Worm (Caenorhabditis elegans) whole organism, mixed stage, embryonic: ENCODE data around the gene R12B2.13.
A peak's percentile ranks its signal among the peaks of the same experiment; 100 is the strongest.

Experiments used
- M03D4.4 ChIP-seq: sonication (generic microtip); optimal IDR thresholded peaks from 2 replicates; lab custom pipeline; 2017; ENCODE audit warnings: mild to moderate bottlenecking, missing genetic modification characterization, missing compliant biosample characterization
- bed-3 ChIP-seq: fragments of 200-800 bp; sonication (Bioruptor generic); optimal IDR thresholded peaks from 3 replicates; lab custom pipeline; 2018; ENCODE audit warnings: mild to moderate bottlenecking, missing genetic modification characterization, moderate library complexity, missing compliant biosample characterization
- blmp-1 ChIP-seq: fragments of 150-350 bp; optimal IDR thresholded peaks from 2 replicates; lab custom pipeline; 2014; ENCODE audit warnings: missing biosample characterization, missing genetic modification characterization
- ceh-39 ChIP-seq: fragments of 150-350 bp; optimal IDR thresholded peaks from 2 replicates; lab custom pipeline; 2014; ENCODE audit warnings: missing biosample characterization, missing genetic modification characterization
- ceh-83 ChIP-seq: fragments of 200-800 bp; sonication (Bioruptor generic); optimal IDR thresholded peaks from 2 replicates; lab custom pipeline; 2018; ENCODE audit warnings: mild to moderate bottlenecking, missing genetic modification characterization, missing compliant biosample characterization
- ces-1 ChIP-seq: fragments of 150-350 bp; optimal IDR thresholded peaks from 2 replicates; lab custom pipeline; 2014; ENCODE audit warnings: missing biosample characterization, missing genetic modification reagents, missing genetic modification characterization
- cnd-1 ChIP-seq: fragments of 200-800 bp; sonication (Bioruptor generic); optimal IDR thresholded peaks from 2 replicates; lab custom pipeline; 2018; ENCODE audit warnings: mild to moderate bottlenecking, missing genetic modification characterization, missing compliant biosample characterization
- drap-1 ChIP-seq: fragments of 200-800 bp; sonication (Bioruptor generic); optimal IDR thresholded peaks from 3 replicates; lab custom pipeline; 2018; ENCODE audit warnings: mild to moderate bottlenecking, missing genetic modification characterization, missing compliant biosample characterization
- elt-1 ChIP-seq: sonication (generic microtip); optimal IDR thresholded peaks from 2 replicates; lab custom pipeline; 2017; ENCODE audit warnings: missing genetic modification characterization, mild to moderate bottlenecking, missing compliant biosample characterization, antibody characterized with exemption, moderate library complexity, borderline replicate concordance; ENCODE audit not compliant: insufficient read depth
- elt-3 ChIP-seq: fragments of 150-350 bp; optimal IDR thresholded peaks from 2 replicates; lab custom pipeline; 2014; ENCODE audit warnings: missing biosample characterization, missing genetic modification characterization
- flh-1 ChIP-seq: fragments of 200-800 bp; sonication (Bioruptor generic); optimal IDR thresholded peaks from 2 replicates; lab custom pipeline; 2018; ENCODE audit warnings: mild to moderate bottlenecking, missing genetic modification characterization, moderate library complexity, missing compliant biosample characterization
- ham-2 ChIP-seq: fragments of 200-800 bp; sonication (Bioruptor generic); optimal IDR thresholded peaks from 2 replicates; lab custom pipeline; 2018; ENCODE audit warnings: mild to moderate bottlenecking, missing genetic modification characterization, missing compliant biosample characterization
- lin-13 ChIP-seq: fragments of 150-350 bp; optimal IDR thresholded peaks from 2 replicates; lab custom pipeline; 2014; ENCODE audit warnings: missing biosample characterization, missing genetic modification characterization
- lin-32 ChIP-seq: fragments of 200-800 bp; sonication (Bioruptor generic); optimal IDR thresholded peaks from 2 replicates; lab custom pipeline; 2018; ENCODE audit warnings: mild to moderate bottlenecking, missing genetic modification characterization, missing compliant biosample characterization
- mab-5 ChIP-seq: fragments of 150-350 bp; optimal IDR thresholded peaks from 2 replicates; lab custom pipeline; 2014; ENCODE audit warnings: missing biosample characterization, missing genetic modification characterization
- mep-1 ChIP-seq: fragments of 150-350 bp; optimal IDR thresholded peaks from 2 replicates; lab custom pipeline; 2017; ENCODE audit warnings: missing biosample characterization, missing genetic modification reagents, missing genetic modification characterization, inconsistent platforms
- mls-2 ChIP-seq: sonication (generic microtip); optimal IDR thresholded peaks from 2 replicates; lab custom pipeline; 2016; ENCODE audit warnings: mild to moderate bottlenecking, missing genetic modification characterization, moderate library complexity, missing compliant biosample characterization
- nhr-12 ChIP-seq: fragments of 150-350 bp; optimal IDR thresholded peaks from 2 replicates; lab custom pipeline; 2014; ENCODE audit warnings: missing biosample characterization, missing genetic modification characterization
- nhr-2 ChIP-seq: fragments of 150-350 bp; optimal IDR thresholded peaks from 2 replicates; lab custom pipeline; 2014; ENCODE audit warnings: missing biosample characterization, missing genetic modification characterization
- nhr-237 ChIP-seq: fragments of 150-350 bp; optimal IDR thresholded peaks from 2 replicates; lab custom pipeline; 2014; ENCODE audit warnings: missing biosample characterization, missing genetic modification characterization
- nhr-28 ChIP-seq: fragments of 150-350 bp; optimal IDR thresholded peaks from 2 replicates; lab custom pipeline; 2014; ENCODE audit warnings: missing biosample characterization, missing genetic modification characterization
- nhr-76 ChIP-seq: sonication (generic microtip); optimal IDR thresholded peaks from 2 replicates; lab custom pipeline; 2017; ENCODE audit warnings: missing biosample characterization, missing genetic modification characterization
- pha-4 ChIP-seq: fragments of 150-350 bp; optimal IDR thresholded peaks from 2 replicates; lab custom pipeline; 2018; ENCODE audit warnings: missing biosample characterization, missing genetic modification reagents, missing genetic modification characterization
- sem-2 ChIP-seq: fragments of 200-800 bp; sonication (Bioruptor generic); optimal IDR thresholded peaks from 2 replicates; lab custom pipeline; 2018; ENCODE audit warnings: mild to moderate bottlenecking, missing genetic modification characterization, missing compliant biosample characterization
- snpc-4 ChIP-seq: fragments of 150-350 bp; optimal IDR thresholded peaks from 2 replicates; lab custom pipeline; 2014; ENCODE audit warnings: missing biosample characterization, missing genetic modification characterization
- unc-120 ChIP-seq: sonication (generic microtip); optimal IDR thresholded peaks from 2 replicates; lab custom pipeline; 2017; ENCODE audit warnings: missing genetic modification characterization, missing compliant biosample characterization; ENCODE audit not compliant: poor library complexity, severe bottlenecking
- unc-39 ChIP-seq: fragments of 150-350 bp; optimal IDR thresholded peaks from 2 replicates; lab custom pipeline; 2014; ENCODE audit warnings: missing biosample characterization, missing genetic modification characterization
- unc-62 ChIP-seq: fragments of 150-350 bp; optimal IDR thresholded peaks from 2 replicates; lab custom pipeline; 2014; ENCODE audit warnings: missing biosample characterization, missing genetic modification reagents, missing genetic modification characterization
- zip-8 ChIP-seq: fragments of 150-350 bp; optimal IDR thresholded peaks from 2 replicates; lab custom pipeline; 2014; ENCODE audit warnings: missing biosample characterization, missing genetic modification characterization
- ztf-11 ChIP-seq: fragments of 150-350 bp; optimal IDR thresholded peaks from 2 replicates; lab custom pipeline; 2014; ENCODE audit warnings: missing biosample characterization, missing genetic modification characterization

The R12B2.13 gene

ce11 chrIII:5876867-5877641 is 43.8 kb upstream of the R12B2.13 start:
- TF ChIP-seq nhr-237 (no peak), mls-2 (tag; lab: Kevin White, UChicago) (no peak), flh-1 (GFP tag; lab: Kevin White, UChicago) (no peak), M03D4.4 (tag; lab: Kevin White, UChicago) (no peak), nhr-12 (tag; lab: Kevin White, UChicago) (no peak), sem-2 (no peak), ceh-39 (no peak), blmp-1 (tag; lab: Kevin White, UChicago) (no peak)
- TF ChIP-seq, all 35 proteins: peak for 0

ce11 chrIII:5876140-5876675 is 42.9 kb upstream of the R12B2.13 start, which contains the start of gene aldo-2:
Gene aldo-2, minus strand, starts transcription at chrIII:5876625.
- no peak for TF ChIP-seq bed-3
- TF ChIP-seq blmp-1 (tag; lab: Kevin White, UChicago), result no peak
- TF ChIP-seq unc-62 (GFP tag; lab: Kevin White, UChicago), result no peak
- TF ChIP-seq M03D4.4 (tag; lab: Kevin White, UChicago), result no peak
- TF ChIP-seq ceh-83 (GFP tag; lab: Kevin White, UChicago), result no peak
- TF ChIP-seq ztf-11, result no peak
- no peak for TF ChIP-seq unc-120 (tag; lab: Kevin White, UChicago)
- no peak for TF ChIP-seq nhr-12 (tag; lab: Kevin White, UChicago)
- no peak for TF ChIP-seq pha-4 (tag; lab: Kevin White, UChicago)
- no peak for TF ChIP-seq snpc-4 (tag; lab: Kevin White, UChicago)
- TF ChIP-seq nhr-2 (tag; lab: Kevin White, UChicago), result no peak
- TF ChIP-seq elt-1 (tag; lab: Kevin White, UChicago), result no peak
- TF ChIP-seq ham-2 (GFP tag; lab: Kevin White, UChicago), result no peak
- no peak for TF ChIP-seq nhr-237
- no peak for TF ChIP-seq unc-39
- no peak for TF ChIP-seq drap-1 (GFP tag; lab: Kevin White, UChicago)
- no peak for TF ChIP-seq cnd-1 (tag; lab: Kevin White, UChicago)
- TF ChIP-seq nhr-76 (tag; lab: Kevin White, UChicago), result no peak
- no peak for TF ChIP-seq mep-1 (tag; lab: Kevin White, UChicago)

ce11 chrIII:5875705-5876104 is 42.4 kb upstream of the R12B2.13 start:
- no peak for TF ChIP-seq ces-1 (GFP tag; lab: Kevin White, UChicago)
- TF ChIP-seq lin-13, result no peak
- no peak for TF ChIP-seq ceh-83 (GFP tag; lab: Kevin White, UChicago)
- no peak for TF ChIP-seq snpc-4 (tag; lab: Kevin White, UChicago)
- peak; percentile 35 for TF ChIP-seq elt-1 (tag; lab: Kevin White, UChicago)
- TF ChIP-seq zip-8 (tag; lab: Kevin White, UChicago), result no peak
- TF ChIP-seq ztf-11, result no peak
- TF ChIP-seq, all 35 proteins: peak for 1

ce11 chrIII:5875418-5875702 is 42.1 kb upstream of the R12B2.13 start:
- TF ChIP-seq unc-62 (GFP tag; lab: Kevin White, UChicago), result no peak
- TF ChIP-seq pha-4 (tag; lab: Kevin White, UChicago), result no peak
- no peak for TF ChIP-seq lin-13
- TF ChIP-seq unc-39, result no peak
- TF ChIP-seq ces-1 (GFP tag; lab: Kevin White, UChicago), result no peak
- TF ChIP-seq unc-120 (tag; lab: Kevin White, UChicago), result no peak
- TF ChIP-seq mab-5 (tag; lab: Kevin White, UChicago), result no peak
- no peak for TF ChIP-seq ham-2 (GFP tag; lab: Kevin White, UChicago)
- TF ChIP-seq lin-32 (GFP tag; lab: Kevin White, UChicago), result no peak
- no peak for TF ChIP-seq elt-3 (tag; lab: Kevin White, UChicago)
- TF ChIP-seq sem-2, result no peak
- TF ChIP-seq ztf-11, result no peak
- no peak for TF ChIP-seq bed-3
- no peak for TF ChIP-seq nhr-28 (tag; lab: Kevin White, UChicago)
